Fruit fly (Drosophila melanogaster) whole organism, prepupa: ENCODE results near the gene Cp7Fc.

Experiments used
- Blimp-1 ChIP-seq: fragments of 200-800 bp; sonication (Bioruptor generic); optimal IDR thresholded peaks from 3 replicates; lab custom pipeline; 2017; ENCODE audit warnings: missing biosample characterization, missing genetic modification characterization, mild to moderate bottlenecking, moderate library complexity, missing genetic modification reagents
- CG10631 ChIP-seq: fragments of 200-800 bp; sonication (Bioruptor generic); optimal IDR thresholded peaks from 2 replicates; lab custom pipeline; 2016; ENCODE audit warnings: missing biosample characterization, missing genetic modification characterization
- CG11294 ChIP-seq: fragments of 200-800 bp; sonication (Bioruptor generic); IDR thresholded peaks from 2 replicates; pipeline ENCODE4 v1.3.6; 2022; ENCODE audit warnings: missing biosample characterization, missing genetic modification characterization
- CG11762 ChIP-seq: fragments of 200-800 bp; sonication (Bioruptor generic); optimal IDR thresholded peaks from 3 replicates; lab custom pipeline; 2016; ENCODE audit warnings: missing biosample characterization, missing genetic modification characterization; ENCODE audit not compliant: insufficient read depth
- CG11902 ChIP-seq: fragments of 200-800 bp; sonication (Bioruptor generic); optimal IDR thresholded peaks from 3 replicates; lab custom pipeline; 2016; ENCODE audit warnings: missing biosample characterization, missing genetic modification characterization
- CG15336 ChIP-seq: fragments of 200-800 bp; sonication (Bioruptor generic); IDR thresholded peaks from 2 replicates; pipeline ENCODE4 v1.3.6; 2022; ENCODE audit warnings: missing biosample characterization, missing genetic modification characterization
- CG16779 ChIP-seq: fragments of 200-800 bp; sonication (Bioruptor generic); optimal IDR thresholded peaks from 3 replicates; lab custom pipeline; 2017; ENCODE audit warnings: missing biosample characterization, mild to moderate bottlenecking, missing genetic modification characterization
- CG3032 ChIP-seq: fragments of 200-800 bp; optimal IDR thresholded peaks from 2 replicates; lab custom pipeline; 2019; ENCODE audit warnings: missing biosample characterization, mild to moderate bottlenecking, missing genetic modification characterization, moderate library complexity
- CG32006 ChIP-seq: fragments of 200-800 bp; sonication (Bioruptor generic); optimal IDR thresholded peaks from 3 replicates; lab custom pipeline; 2017; ENCODE audit warnings: missing biosample characterization, mild to moderate bottlenecking, missing genetic modification characterization
- CG34406 ChIP-seq: fragments of 200-800 bp; sonication (Bioruptor generic); optimal IDR thresholded peaks from 3 replicates; lab custom pipeline; 2016; ENCODE audit warnings: missing biosample characterization, missing genetic modification characterization
- CG6163 ChIP-seq: fragments of 200-800 bp; sonication (Bioruptor generic); IDR thresholded peaks from 3 replicates; pipeline ENCODE4 v1.3.6; 2022; ENCODE audit warnings: missing biosample characterization, missing genetic modification characterization
- CG6276 ChIP-seq: fragments of 200-800 bp; sonication (Bioruptor generic); optimal IDR thresholded peaks from 2 replicates; lab custom pipeline; 2017; ENCODE audit warnings: missing biosample characterization, mild to moderate bottlenecking, missing genetic modification characterization
- CG6792 ChIP-seq: fragments of 200-800 bp; sonication (Bioruptor generic); optimal IDR thresholded peaks from 3 replicates; lab custom pipeline; 2016; ENCODE audit warnings: missing biosample characterization, missing genetic modification characterization
- CG6808 ChIP-seq: fragments of 200-800 bp; sonication (Bioruptor generic); optimal IDR thresholded peaks from 3 replicates; lab custom pipeline; 2017; ENCODE audit warnings: missing biosample characterization, missing genetic modification characterization, mild to moderate bottlenecking, moderate library complexity, missing genetic modification reagents
- CG6854 ChIP-seq: fragments of 200-800 bp; sonication (Bioruptor generic); optimal IDR thresholded peaks from 2 replicates; lab custom pipeline; 2017; ENCODE audit warnings: missing biosample characterization, mild to moderate bottlenecking, missing genetic modification characterization
- CG7368 ChIP-seq: fragments of 200-800 bp; sonication (Bioruptor generic); optimal IDR thresholded peaks from 3 replicates; lab custom pipeline; 2016; ENCODE audit warnings: missing biosample characterization, missing genetic modification characterization
- CG8119 ChIP-seq: fragments of 200-800 bp; sonication (Bioruptor generic); IDR thresholded peaks from 3 replicates; pipeline ENCODE4 v1.3.6; 2022; ENCODE audit warnings: missing biosample characterization, missing genetic modification characterization
- CG8319 ChIP-seq: fragments of 200-800 bp; sonication (Bioruptor generic); optimal IDR thresholded peaks from 3 replicates; lab custom pipeline; 2016; ENCODE audit warnings: missing biosample characterization, missing genetic modification characterization
- CG9139 ChIP-seq: fragments of 200-800 bp; sonication (Bioruptor generic); optimal IDR thresholded peaks from 3 replicates; lab custom pipeline; 2017; ENCODE audit warnings: missing biosample characterization, mild to moderate bottlenecking, missing genetic modification characterization
- Eip75B ChIP-seq: fragments of 200-800 bp; sonication (Bioruptor generic); optimal IDR thresholded peaks from 3 replicates; lab custom pipeline; 2016; ENCODE audit warnings: missing biosample characterization, missing genetic modification characterization
- Eip78C ChIP-seq: fragments of 200-800 bp; sonication (Bioruptor generic); peaks from one replicate; lab custom pipeline; 2016; ENCODE audit warnings: missing biosample characterization, missing genetic modification characterization
- Eip93F ChIP-seq: fragments of 200-800 bp; sonication (Bioruptor generic); optimal IDR thresholded peaks from 2 replicates; lab custom pipeline; 2016; ENCODE audit warnings: missing biosample characterization, mild to moderate bottlenecking, missing genetic modification characterization
- Gug ChIP-seq: fragments of 200-800 bp; sonication (Bioruptor generic); IDR thresholded peaks from 2 replicates; pipeline ENCODE4 v1.3.6; 2022; ENCODE audit warnings: missing biosample characterization, missing genetic modification characterization
- Hr38 ChIP-seq: sonication (Bioruptor generic); optimal IDR thresholded peaks from 2 replicates; lab custom pipeline; 2016; ENCODE audit warnings: missing biosample characterization, missing genetic modification characterization
- Hr39 ChIP-seq: fragments of 200-800 bp; sonication (Bioruptor generic); optimal IDR thresholded peaks from 2 replicates; lab custom pipeline; 2016; ENCODE audit warnings: missing biosample characterization, missing genetic modification characterization
- Met ChIP-seq: fragments of 200-800 bp; sonication (Bioruptor generic); optimal IDR thresholded peaks from 3 replicates; lab custom pipeline; 2016; ENCODE audit warnings: missing biosample characterization, missing genetic modification characterization
- OdsH ChIP-seq: fragments of 200-800 bp; sonication (Bioruptor generic); optimal IDR thresholded peaks from 3 replicates; lab custom pipeline; 2016; ENCODE audit warnings: missing biosample characterization, missing genetic modification characterization
- Smox ChIP-seq: fragments of 200-800 bp; sonication (Bioruptor generic); optimal IDR thresholded peaks from 3 replicates; lab custom pipeline; 2016; ENCODE audit warnings: missing biosample characterization, missing genetic modification characterization
- Sox102F ChIP-seq: fragments of 200-800 bp; sonication (Bioruptor generic); optimal IDR thresholded peaks from 2 replicates; lab custom pipeline; 2016; ENCODE audit warnings: missing biosample characterization, mild to moderate bottlenecking, missing genetic modification characterization
- Sox14 ChIP-seq: fragments of 200-800 bp; sonication (Bioruptor generic); optimal IDR thresholded peaks from 3 replicates; lab custom pipeline; 2016; ENCODE audit warnings: missing biosample characterization, missing genetic modification characterization
- achi ChIP-seq: fragments of 200-800 bp; sonication (Bioruptor generic); optimal IDR thresholded peaks from 3 replicates; lab custom pipeline; 2016; ENCODE audit warnings: missing biosample characterization, missing genetic modification characterization
- cyc ChIP-seq: fragments of 200-800 bp; sonication (Bioruptor generic); optimal IDR thresholded peaks from 3 replicates; lab custom pipeline; 2016; ENCODE audit warnings: missing biosample characterization, missing genetic modification characterization
- dac ChIP-seq: fragments of 200-800 bp; sonication (Bioruptor generic); optimal IDR thresholded peaks from 2 replicates; lab custom pipeline; 2017; ENCODE audit warnings: missing biosample characterization, mild to moderate bottlenecking, missing genetic modification characterization
- dsx ChIP-seq: fragments of 200-800 bp; optimal IDR thresholded peaks from 3 replicates; lab custom pipeline; 2019; ENCODE audit warnings: missing biosample characterization, mild to moderate bottlenecking, missing genetic modification characterization, moderate library complexity; ENCODE audit not compliant: poor library complexity, severe bottlenecking
- eg ChIP-seq: fragments of 200-800 bp; sonication (Bioruptor generic); IDR thresholded peaks from 3 replicates; pipeline ENCODE4 v1.3.6; 2022; ENCODE audit warnings: missing biosample characterization, missing genetic modification characterization
- fd85E ChIP-seq: fragments of 200-800 bp; sonication (Bioruptor generic); optimal IDR thresholded peaks from 3 replicates; lab custom pipeline; 2016; ENCODE audit warnings: missing biosample characterization, missing genetic modification characterization
- fkh ChIP-seq: fragments of 200-800 bp; sonication (Bioruptor generic); optimal IDR thresholded peaks from 3 replicates; lab custom pipeline; 2017; ENCODE audit warnings: missing biosample characterization, mild to moderate bottlenecking, missing genetic modification characterization, moderate library complexity
- pdm3 ChIP-seq: fragments of 200-800 bp; sonication (Bioruptor generic); optimal IDR thresholded peaks from 3 replicates; lab custom pipeline; 2016; ENCODE audit warnings: missing biosample characterization, missing genetic modification characterization
- salr ChIP-seq, 2 experiments: fragments of 200-800 bp; sonication (Bioruptor generic); optimal IDR thresholded peaks; 3 replicates each; lab custom pipeline; 2016 to 2018; ENCODE audit warnings: missing biosample characterization in 2 of 2, missing genetic modification characterization in 2 of 2, mild to moderate bottlenecking in 1 of 2
- spab ChIP-seq: fragments of 200-800 bp; sonication (Bioruptor generic); optimal IDR thresholded peaks from 2 replicates; lab custom pipeline; 2017; ENCODE audit warnings: missing biosample characterization, mild to moderate bottlenecking, missing genetic modification characterization, missing genetic modification reagents
- svp ChIP-seq: fragments of 200-800 bp; sonication (Bioruptor generic); peaks from one replicate; lab custom pipeline; 2016; ENCODE audit warnings: missing biosample characterization, missing genetic modification characterization
- topi ChIP-seq: fragments of 200-800 bp; sonication (Bioruptor generic); optimal IDR thresholded peaks from 3 replicates; lab custom pipeline; 2016; ENCODE audit warnings: missing biosample characterization, missing genetic modification characterization
- vri ChIP-seq: fragments of 200-800 bp; sonication (Bioruptor generic); optimal IDR thresholded peaks from 3 replicates; lab custom pipeline; 2016; ENCODE audit warnings: missing biosample characterization, mild to moderate bottlenecking, missing genetic modification characterization

Gene Cp7Fc

DNA sequence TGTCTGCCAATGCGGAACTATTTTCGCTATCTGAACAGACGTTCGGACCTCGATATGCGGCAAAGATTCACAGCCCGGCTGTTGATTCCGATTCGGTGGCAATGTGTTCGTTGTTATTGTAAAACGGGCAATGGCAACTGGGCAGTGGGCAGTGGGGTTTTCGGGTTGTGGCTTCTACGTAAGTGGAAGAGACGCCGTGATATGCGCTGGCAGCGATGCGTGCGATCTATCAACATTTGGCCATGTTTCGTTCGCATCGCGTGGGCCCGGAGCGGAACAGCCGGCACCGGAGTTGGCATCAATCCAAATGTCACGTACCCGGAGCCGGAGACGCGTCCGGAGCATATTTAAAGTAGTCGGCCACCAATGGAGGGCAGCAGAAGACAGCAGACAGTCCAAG is 4.5 kb downstream of the Cp7Fc start, which contains the start of gene Cp38:
TSS of gene Cp38 (plus strand) at position 376 of the 400 bp plus-strand sequence.
- no peak for TF ChIP-seq CG6792
- no peak for TF ChIP-seq CG10631 (GFP tag; lab: Kevin White, UChicago)
- TF ChIP-seq Eip93F (GFP tag; lab: Kevin White, UChicago), result no peak
- no peak for TF ChIP-seq Hr39 (GFP tag; lab: Kevin White, UChicago)
- no peak for TF ChIP-seq CG11902 (GFP tag; lab: Kevin White, UChicago)
- no peak for TF ChIP-seq CG6276 (GFP tag; lab: Kevin White, UChicago)
- no peak for TF ChIP-seq cyc (GFP tag; lab: Kevin White, UChicago)
- TF ChIP-seq pdm3, result no peak
- TF ChIP-seq Smox (GFP tag; lab: Kevin White, UChicago), result no peak
- TF ChIP-seq OdsH (GFP tag; lab: Kevin White, UChicago), result no peak
- TF ChIP-seq fd85E (GFP tag; lab: Kevin White, UChicago), result no peak
- no peak for TF ChIP-seq Eip78C (GFP tag; lab: Kevin White, UChicago)
- no peak for TF ChIP-seq Sox14 (GFP tag; lab: Kevin White, UChicago)
- no peak for TF ChIP-seq fkh
- no peak for TF ChIP-seq CG15336 (GFP tag; lab: Robert Waterston, UW)
- no peak for TF ChIP-seq vri (GFP tag; lab: Kevin White, UChicago)

DNA sequence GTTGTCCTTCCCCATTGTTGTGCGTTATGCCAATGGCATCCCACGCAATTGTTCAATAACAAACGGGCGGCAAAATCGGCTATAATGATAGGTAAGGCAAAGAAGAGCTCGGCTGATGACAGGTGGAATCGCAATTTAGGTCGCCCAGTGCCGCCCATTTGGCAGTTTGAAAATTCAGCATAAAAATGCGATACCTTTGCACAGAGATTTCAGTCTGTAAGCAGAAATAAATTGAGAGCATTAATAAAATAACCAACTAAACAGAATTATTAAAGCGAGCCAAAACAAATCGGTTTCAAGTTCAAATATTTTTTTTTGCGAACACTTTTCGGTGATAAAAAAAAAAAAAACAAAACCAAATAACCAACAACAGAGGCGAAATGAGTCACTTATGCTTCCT is 6.8 kb downstream of the Cp7Fc start, which contains the start of gene CG33223:
TSS of gene CG33223 (minus strand) at position 215 of the 400 bp plus-strand sequence.
- TF ChIP-seq CG9139 (GFP tag; lab: Kevin White, UChicago) (no peak), Hr39 (GFP tag; lab: Kevin White, UChicago) (no peak), salr (GFP tag; optimal IDR thresholded peaks at IDR 0.05; lab: Kevin White, UChicago) (no peak), achi (GFP tag; lab: Kevin White, UChicago) (no peak), OdsH (GFP tag; lab: Kevin White, UChicago) (no peak)

DNA sequence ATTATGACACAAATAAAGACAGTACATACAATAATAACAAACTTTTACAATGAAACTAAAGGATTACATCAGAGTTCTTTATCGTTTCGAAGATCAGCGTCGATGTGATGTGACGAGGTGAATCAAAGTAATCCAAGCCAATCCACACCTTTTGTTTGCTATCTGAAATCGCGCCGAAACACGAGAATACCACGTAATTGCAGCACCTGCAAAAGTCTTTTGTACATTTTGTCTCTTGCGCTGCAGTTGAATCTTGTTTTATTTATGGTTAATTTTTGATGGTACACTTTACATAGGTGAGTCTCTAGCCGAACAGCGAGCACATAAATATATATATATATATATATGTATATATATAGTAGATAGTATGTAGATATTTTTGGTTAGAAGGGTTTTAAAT is 7.9 kb downstream of the Cp7Fc start:
- TF ChIP-seq CG6276 (GFP tag; lab: Kevin White, UChicago), result no peak
- TF ChIP-seq fkh, result no peak
- TF ChIP-seq spab (GFP tag; lab: Kevin White, UChicago), result no peak
- TF ChIP-seq svp, result no peak
- no peak for TF ChIP-seq dsx
- TF ChIP-seq CG11762 (GFP tag; lab: Kevin White, UChicago), result no peak
- TF ChIP-seq Met (GFP tag; lab: Kevin White, UChicago), result no peak
- no peak for TF ChIP-seq Blimp-1 (GFP tag; lab: Kevin White, UChicago)
- no peak for TF ChIP-seq CG6854 (GFP tag; lab: Kevin White, UChicago)
- TF ChIP-seq CG8119 (GFP tag; lab: Robert Waterston, UW), result no peak
- TF ChIP-seq Sox102F (GFP tag; lab: Kevin White, UChicago), result no peak
- TF ChIP-seq Eip93F (GFP tag; lab: Kevin White, UChicago), result no peak
- no peak for TF ChIP-seq vri (GFP tag; lab: Kevin White, UChicago)
- no peak for TF ChIP-seq salr (GFP tag; optimal IDR thresholded peaks at IDR 0.05; lab: Kevin White, UChicago)
- TF ChIP-seq CG6163 (GFP tag; lab: Robert Waterston, UW), result no peak
- TF ChIP-seq CG3032 (tag; lab: Kevin White, UChicago), result no peak
- TF ChIP-seq CG16779, result no peak
- no peak for TF ChIP-seq CG6792
- TF ChIP-seq Gug (GFP tag; lab: Robert Waterston, UW), result no peak
- no peak for TF ChIP-seq fd85E (GFP tag; lab: Kevin White, UChicago)

DNA sequence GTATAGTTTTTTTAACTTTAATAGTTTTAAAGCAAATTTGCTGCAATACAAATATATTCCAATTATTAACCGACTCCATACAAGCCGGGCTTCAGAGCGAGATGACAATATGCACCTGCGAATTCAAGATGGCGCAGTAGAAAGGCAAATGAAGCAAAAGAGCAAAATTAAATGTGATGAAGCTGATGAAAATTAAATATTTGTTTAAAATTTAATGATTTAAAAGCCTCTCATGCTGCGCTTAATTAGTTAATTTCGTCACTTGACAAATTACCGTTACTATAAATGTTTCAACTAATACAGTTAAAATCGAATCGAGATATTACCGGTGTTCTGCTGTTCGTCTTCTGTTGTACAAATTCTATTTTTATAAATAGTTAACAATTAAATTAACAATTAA is 12.1 kb downstream of the Cp7Fc start, which contains the start of gene CG33181:
TSS of gene CG33181 (plus strand) at position 301 of the 400 bp plus-strand sequence.
- no peak for TF ChIP-seq Eip75B (GFP tag; lab: Kevin White, UChicago)
- no peak for TF ChIP-seq pdm3
- no peak for TF ChIP-seq CG32006 (GFP tag; lab: Kevin White, UChicago)
- TF ChIP-seq eg (GFP tag; lab: Robert Waterston, UW), result no peak
- TF ChIP-seq topi (GFP tag; lab: Kevin White, UChicago), result no peak
- no peak for TF ChIP-seq CG7368 (GFP tag; lab: Kevin White, UChicago)
- TF ChIP-seq Hr38, result no peak
- TF ChIP-seq Sox14 (GFP tag; lab: Kevin White, UChicago), result no peak
- TF ChIP-seq spab (GFP tag; lab: Kevin White, UChicago), result no peak
- no peak for TF ChIP-seq CG16779
- TF ChIP-seq cyc (GFP tag; lab: Kevin White, UChicago), result no peak
- TF ChIP-seq CG34406, result no peak
- TF ChIP-seq CG9139 (GFP tag; lab: Kevin White, UChicago), result no peak
- TF ChIP-seq CG6808 (GFP tag; lab: Kevin White, UChicago), result no peak
- TF ChIP-seq CG11294 (GFP tag; lab: Robert Waterston, UW), result no peak
- TF ChIP-seq CG6163 (GFP tag; lab: Robert Waterston, UW), result no peak
- TF ChIP-seq CG8319 (GFP tag; lab: Kevin White, UChicago), result no peak
- TF ChIP-seq dac (GFP tag; lab: Kevin White, UChicago), result no peak
